Fruit fly (Drosophila melanogaster): ENCODE data around the gene CG5334.
A peak's percentile ranks its signal among the peaks of the same experiment; 100 is the strongest.

The CG5334 gene

DNA sequence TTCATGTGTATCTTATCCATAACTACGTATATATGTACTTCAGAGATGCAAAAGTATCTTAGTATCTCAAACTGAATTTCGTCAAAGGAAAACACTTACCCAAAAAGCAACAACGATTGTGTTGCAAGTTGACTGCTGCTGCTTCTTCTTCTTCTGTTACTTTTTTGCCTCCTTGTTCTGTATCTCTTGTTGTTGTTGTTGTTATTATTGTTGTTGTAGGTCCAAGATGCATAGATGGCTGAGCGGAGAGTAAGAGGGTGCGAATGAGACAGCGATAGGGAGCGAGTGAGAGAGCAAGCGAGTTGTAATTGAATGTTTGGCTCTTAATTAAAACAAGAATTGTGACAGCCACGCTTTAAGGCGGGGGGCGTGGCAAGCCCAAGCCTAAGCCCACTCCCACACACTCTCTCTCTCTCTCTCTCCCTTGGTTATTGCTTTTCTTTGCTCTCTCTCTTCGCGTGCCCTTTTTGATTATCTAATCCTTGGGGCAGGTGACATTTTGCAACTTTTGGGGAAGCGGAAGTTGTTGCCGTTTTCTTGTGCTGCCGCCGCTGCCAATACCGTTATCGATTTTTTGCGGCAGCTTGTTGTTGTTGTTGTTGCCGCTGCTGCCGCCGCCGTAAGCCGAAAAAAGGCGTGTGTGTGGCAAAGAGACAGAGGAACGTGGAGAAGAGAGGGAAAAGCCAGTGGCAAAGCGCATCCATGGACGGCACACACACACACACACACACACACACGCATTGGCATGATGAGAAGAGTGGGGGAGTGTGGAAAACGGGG, 49.8 kb downstream of the CG5334 start:
- no peak for TF ChIP-seq OdsH (GFP tag; optimal IDR thresholded peaks at IDR 0.05)
- TF ChIP-seq svp (GFP tag): peak; percentile 62

DNA sequence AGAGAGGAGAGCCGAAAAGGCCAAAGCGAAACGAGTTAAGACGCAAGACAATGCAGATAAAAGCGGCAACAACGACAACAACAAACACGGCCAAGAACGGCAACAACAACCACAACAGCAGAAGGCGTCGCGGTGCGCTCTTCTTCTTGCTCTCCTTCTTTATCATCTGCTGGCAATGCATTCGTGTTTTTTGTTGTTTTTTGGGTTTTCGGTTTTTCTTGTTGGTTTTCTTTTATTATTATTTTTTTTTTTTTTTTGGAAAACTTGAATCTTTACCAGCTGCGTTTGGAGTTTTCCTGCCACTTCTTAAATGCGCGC, 50.3 kb downstream of the CG5334 start:
- peak; percentile 44 for TF ChIP-seq Eip78C (GFP tag)
- TF ChIP-seq CG11902 (GFP tag; optimal IDR thresholded peaks at IDR 0.05): no peak
